Worm (Caenorhabditis elegans) whole organism, mixed stage, embryonic: ENCODE measurements around the gene sorf-2.

Source experiments
- M03D4.4 ChIP-seq: sonication (generic microtip); optimal IDR thresholded peaks from 2 replicates; lab custom pipeline; 2017; ENCODE audit warnings: mild to moderate bottlenecking, missing genetic modification characterization, missing compliant biosample characterization
- bed-3 ChIP-seq: fragments of 200-800 bp; sonication (Bioruptor generic); optimal IDR thresholded peaks from 3 replicates; lab custom pipeline; 2018; ENCODE audit warnings: mild to moderate bottlenecking, missing genetic modification characterization, moderate library complexity, missing compliant biosample characterization
- blmp-1 ChIP-seq: fragments of 150-350 bp; optimal IDR thresholded peaks from 2 replicates; lab custom pipeline; 2014; ENCODE audit warnings: missing biosample characterization, missing genetic modification characterization
- ceh-39 ChIP-seq: fragments of 150-350 bp; optimal IDR thresholded peaks from 2 replicates; lab custom pipeline; 2014; ENCODE audit warnings: missing biosample characterization, missing genetic modification characterization
- ceh-43 ChIP-seq: fragments of 200-800 bp; sonication (Bioruptor generic); optimal IDR thresholded peaks from 2 replicates; lab custom pipeline; 2018; ENCODE audit warnings: mild to moderate bottlenecking, missing genetic modification characterization, moderate library complexity, missing compliant biosample characterization
- ceh-83 ChIP-seq: fragments of 200-800 bp; sonication (Bioruptor generic); optimal IDR thresholded peaks from 2 replicates; lab custom pipeline; 2018; ENCODE audit warnings: mild to moderate bottlenecking, missing genetic modification characterization, missing compliant biosample characterization
- ces-1 ChIP-seq: fragments of 150-350 bp; optimal IDR thresholded peaks from 2 replicates; lab custom pipeline; 2014; ENCODE audit warnings: missing biosample characterization, missing genetic modification reagents, missing genetic modification characterization
- cnd-1 ChIP-seq: fragments of 200-800 bp; sonication (Bioruptor generic); optimal IDR thresholded peaks from 2 replicates; lab custom pipeline; 2018; ENCODE audit warnings: mild to moderate bottlenecking, missing genetic modification characterization, missing compliant biosample characterization
- drap-1 ChIP-seq: fragments of 200-800 bp; sonication (Bioruptor generic); optimal IDR thresholded peaks from 3 replicates; lab custom pipeline; 2018; ENCODE audit warnings: mild to moderate bottlenecking, missing genetic modification characterization, missing compliant biosample characterization
- elt-1 ChIP-seq: sonication (generic microtip); optimal IDR thresholded peaks from 2 replicates; lab custom pipeline; 2017; ENCODE audit warnings: missing genetic modification characterization, mild to moderate bottlenecking, missing compliant biosample characterization, antibody characterized with exemption, moderate library complexity, borderline replicate concordance; ENCODE audit not compliant: insufficient read depth
- elt-3 ChIP-seq: fragments of 150-350 bp; optimal IDR thresholded peaks from 2 replicates; lab custom pipeline; 2014; ENCODE audit warnings: missing biosample characterization, missing genetic modification characterization
- flh-1 ChIP-seq: fragments of 200-800 bp; sonication (Bioruptor generic); optimal IDR thresholded peaks from 2 replicates; lab custom pipeline; 2018; ENCODE audit warnings: mild to moderate bottlenecking, missing genetic modification characterization, moderate library complexity, missing compliant biosample characterization
- ham-2 ChIP-seq: fragments of 200-800 bp; sonication (Bioruptor generic); optimal IDR thresholded peaks from 2 replicates; lab custom pipeline; 2018; ENCODE audit warnings: mild to moderate bottlenecking, missing genetic modification characterization, missing compliant biosample characterization
- hlh-1 ChIP-seq: fragments of 150-350 bp; optimal IDR thresholded peaks from 2 replicates; lab custom pipeline; 2014; ENCODE audit warnings: missing biosample characterization, missing genetic modification reagents, missing genetic modification characterization
- lin-13 ChIP-seq: fragments of 150-350 bp; optimal IDR thresholded peaks from 2 replicates; lab custom pipeline; 2014; ENCODE audit warnings: missing biosample characterization, missing genetic modification characterization
- lin-32 ChIP-seq: fragments of 200-800 bp; sonication (Bioruptor generic); optimal IDR thresholded peaks from 2 replicates; lab custom pipeline; 2018; ENCODE audit warnings: mild to moderate bottlenecking, missing genetic modification characterization, missing compliant biosample characterization
- lsy-2 ChIP-seq: fragments of 150-350 bp; optimal IDR thresholded peaks from 2 replicates; lab custom pipeline; 2014; ENCODE audit warnings: missing biosample characterization, missing genetic modification characterization
- mab-5 ChIP-seq: fragments of 150-350 bp; optimal IDR thresholded peaks from 2 replicates; lab custom pipeline; 2014; ENCODE audit warnings: missing biosample characterization, missing genetic modification characterization
- mep-1 ChIP-seq: fragments of 150-350 bp; optimal IDR thresholded peaks from 2 replicates; lab custom pipeline; 2017; ENCODE audit warnings: missing biosample characterization, missing genetic modification reagents, missing genetic modification characterization, inconsistent platforms
- mls-2 ChIP-seq: sonication (generic microtip); optimal IDR thresholded peaks from 2 replicates; lab custom pipeline; 2016; ENCODE audit warnings: mild to moderate bottlenecking, missing genetic modification characterization, moderate library complexity, missing compliant biosample characterization
- nhr-12 ChIP-seq: fragments of 150-350 bp; optimal IDR thresholded peaks from 2 replicates; lab custom pipeline; 2014; ENCODE audit warnings: missing biosample characterization, missing genetic modification characterization
- nhr-2 ChIP-seq: fragments of 150-350 bp; optimal IDR thresholded peaks from 2 replicates; lab custom pipeline; 2014; ENCODE audit warnings: missing biosample characterization, missing genetic modification characterization
- nhr-237 ChIP-seq: fragments of 150-350 bp; optimal IDR thresholded peaks from 2 replicates; lab custom pipeline; 2014; ENCODE audit warnings: missing biosample characterization, missing genetic modification characterization
- nhr-28 ChIP-seq: fragments of 150-350 bp; optimal IDR thresholded peaks from 2 replicates; lab custom pipeline; 2014; ENCODE audit warnings: missing biosample characterization, missing genetic modification characterization
- nhr-76 ChIP-seq: sonication (generic microtip); optimal IDR thresholded peaks from 2 replicates; lab custom pipeline; 2017; ENCODE audit warnings: missing biosample characterization, missing genetic modification characterization
- pha-4 ChIP-seq: fragments of 150-350 bp; optimal IDR thresholded peaks from 2 replicates; lab custom pipeline; 2018; ENCODE audit warnings: missing biosample characterization, missing genetic modification reagents, missing genetic modification characterization
- sem-2 ChIP-seq: fragments of 200-800 bp; sonication (Bioruptor generic); optimal IDR thresholded peaks from 2 replicates; lab custom pipeline; 2018; ENCODE audit warnings: mild to moderate bottlenecking, missing genetic modification characterization, missing compliant biosample characterization
- snpc-4 ChIP-seq: fragments of 150-350 bp; optimal IDR thresholded peaks from 2 replicates; lab custom pipeline; 2014; ENCODE audit warnings: missing biosample characterization, missing genetic modification characterization
- sptf-1 ChIP-seq: sonication (generic microtip); optimal IDR thresholded peaks from 2 replicates; lab custom pipeline; 2017; ENCODE audit warnings: mild to moderate bottlenecking, missing genetic modification characterization, moderate library complexity, missing compliant biosample characterization
- tbx-8 ChIP-seq: fragments of 200-800 bp; sonication (Bioruptor generic); optimal IDR thresholded peaks from 2 replicates; lab custom pipeline; 2018; ENCODE audit warnings: mild to moderate bottlenecking, missing genetic modification characterization, moderate library complexity, missing compliant biosample characterization
- unc-120 ChIP-seq: sonication (generic microtip); optimal IDR thresholded peaks from 2 replicates; lab custom pipeline; 2017; ENCODE audit warnings: missing genetic modification characterization, missing compliant biosample characterization; ENCODE audit not compliant: poor library complexity, severe bottlenecking
- unc-39 ChIP-seq: fragments of 150-350 bp; optimal IDR thresholded peaks from 2 replicates; lab custom pipeline; 2014; ENCODE audit warnings: missing biosample characterization, missing genetic modification characterization
- unc-62 ChIP-seq: fragments of 150-350 bp; optimal IDR thresholded peaks from 2 replicates; lab custom pipeline; 2014; ENCODE audit warnings: missing biosample characterization, missing genetic modification reagents, missing genetic modification characterization
- zip-8 ChIP-seq: fragments of 150-350 bp; optimal IDR thresholded peaks from 2 replicates; lab custom pipeline; 2014; ENCODE audit warnings: missing biosample characterization, missing genetic modification characterization
- ztf-11 ChIP-seq: fragments of 150-350 bp; optimal IDR thresholded peaks from 2 replicates; lab custom pipeline; 2014; ENCODE audit warnings: missing biosample characterization, missing genetic modification characterization

sorf-2 gene

ce11 chrIII:5294867-5295266, 31.6 kb upstream of the sorf-2 start (continued):
- peak; percentile 80 for TF ChIP-seq bed-3

- TF ChIP-seq elt-1 (tag; lab: Kevin White, UChicago) (no peak), flh-1 (GFP tag; lab: Kevin White, UChicago) (no peak), pha-4 (no peak)
These were observed 24.6 kb upstream of the sorf-2 start, which contains the start of the genes T15B12.2 and F52C9.5 for ce11 chrIII:5301786-5302268. Gene T15B12.2 (minus strand): TSS chrIII:5301886. Gene F52C9.5 (plus strand): TSS chrIII:5302218.

DNA sequence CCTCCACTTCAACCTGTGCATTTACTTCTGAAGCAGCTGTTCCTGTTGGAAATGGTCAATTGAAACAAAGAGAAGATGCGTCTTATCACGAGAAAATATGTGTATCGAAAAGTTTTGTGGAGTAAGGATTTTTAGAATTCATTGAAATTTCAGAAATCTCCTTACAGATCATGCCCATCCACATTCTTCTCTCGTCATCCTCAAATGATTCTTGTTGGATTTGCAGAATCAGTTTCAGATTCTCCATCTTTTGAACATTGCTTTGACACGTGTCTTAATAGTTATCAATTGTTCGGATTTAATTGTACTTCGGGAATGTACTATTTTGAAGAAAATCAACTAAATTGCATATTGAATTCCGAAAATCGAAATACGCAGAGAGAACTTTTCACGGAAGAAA, 22.4 kb upstream of the sorf-2 start:
- TF ChIP-seq sem-2 (GFP tag; lab: Kevin White, UChicago) (no peak), nhr-12 (no peak), flh-1 (GFP tag; lab: Kevin White, UChicago) (no peak), elt-3 (tag; lab: Kevin White, UChicago) (no peak)

- TF ChIP-seq unc-120 (tag; lab: Kevin White, UChicago) (peak; percentile 59), bed-3 (peak; percentile 69), ztf-11 (tag; lab: Kevin White, UChicago) (no peak), elt-3 (tag; lab: Kevin White, UChicago) (no peak), cnd-1 (tag; lab: Kevin White, UChicago) (peak; percentile 15), blmp-1 (tag; lab: Kevin White, UChicago) (no peak), flh-1 (GFP tag; lab: Kevin White, UChicago) (no peak), mab-5 (tag; lab: Kevin White, UChicago) (no peak), M03D4.4 (tag; lab: Kevin White, UChicago) (peak; percentile 39), nhr-237 (tag; lab: Kevin White, UChicago) (no peak), nhr-2 (tag; lab: Kevin White, UChicago) (no peak), lin-32 (peak; percentile 63), unc-62 (GFP tag; lab: Kevin White, UChicago) (no peak), unc-39 (tag; lab: Kevin White, UChicago) (no peak), drap-1 (GFP tag; lab: Kevin White, UChicago) (peak; percentile 73), sptf-1 (tag; lab: Kevin White, UChicago) (peak; percentile 75), ces-1 (GFP tag; lab: Kevin White, UChicago) (no peak), ceh-43 (GFP tag; lab: Kevin White, UChicago) (peak; percentile 38), ham-2 (peak; percentile 51), sem-2 (GFP tag; lab: Kevin White, UChicago) (no peak), nhr-12 (no peak), tbx-8 (GFP tag; lab: Kevin White, UChicago) (no peak), ceh-83 (GFP tag; lab: Kevin White, UChicago) (no peak), pha-4 (no peak), hlh-1 (tag; lab: Kevin White, UChicago) (peak; percentile 21), lsy-2 (tag; lab: Kevin White, UChicago) (no peak), mep-1 (tag; lab: Kevin White, UChicago) (no peak), nhr-76 (tag; lab: Kevin White, UChicago) (no peak), mls-2 (peak; percentile 78), lin-13 (tag; lab: Kevin White, UChicago) (no peak), elt-1 (tag; lab: Kevin White, UChicago) (no peak), ceh-39 (tag; lab: Kevin White, UChicago) (no peak), nhr-28 (tag; lab: Kevin White, UChicago) (no peak), zip-8 (tag; lab: Kevin White, UChicago) (no peak), snpc-4 (tag; lab: Kevin White, UChicago) (no peak)
These were observed 20.7 kb upstream of the sorf-2 start for ce11 chrIII:5305725-5306124.
